Fruit fly (Drosophila melanogaster): ENCODE measurements around the gene CG17712.

The CG17712 gene

dm6 chr2L:1737057-1737581, 14.8 kb downstream of the CG17712 start (continued):
- TF ChIP-seq ash1 (GFP tag; optimal IDR thresholded peaks at IDR 0.05) (no peak), Dad (GFP tag; optimal IDR thresholded peaks at IDR 0.05) (peak; percentile 80), Dfd (GFP tag; optimal IDR thresholded peaks at IDR 0.05) (no peak), pros (GFP tag; optimal IDR thresholded peaks at IDR 0.05) (no peak), Bteb2 (GFP tag; optimal IDR thresholded peaks at IDR 0.05) (peak; percentile 87), CG6813 (GFP tag; optimal IDR thresholded peaks at IDR 0.05) (peak; percentile 66), Nf-YA (GFP tag; IDR thresholded peaks at IDR 0.05) (peak; percentile 80), C15 (GFP tag; IDR thresholded peaks at IDR 0.05) (no peak), CG12659 (GFP tag; optimal IDR thresholded peaks at IDR 0.05) (peak; percentile 84), eve (GFP tag; optimal IDR thresholded peaks at IDR 0.05) (peak in 1 of 2 experiments; percentile 94), dysf (GFP tag; IDR thresholded peaks at IDR 0.05) (peak; percentile 85), HLH3B (GFP tag; IDR thresholded peaks at IDR 0.05) (peak; percentile 84), CG3407 (GFP tag; optimal IDR thresholded peaks at IDR 0.05) (peak; percentile 78), Side (GFP tag; optimal IDR thresholded peaks at IDR 0.05) (peak; percentile 88), fd102C (GFP tag; optimal IDR thresholded peaks at IDR 0.05) (no peak), onecut (GFP tag; IDR thresholded peaks at IDR 0.05) (peak; percentile 35; the same call in 1 of the 2 replicates), aop (GFP tag; IDR thresholded peaks at IDR 0.05) (no peak), emc (GFP tag; optimal IDR thresholded peaks at IDR 0.05) (peak; percentile 27), Dll (GFP tag; IDR thresholded peaks at IDR 0.05; ENCODE audit: partially characterized antibody) (no peak), D (optimal IDR thresholded peaks at IDR 0.05) (no peak), D (GFP tag; optimal IDR thresholded peaks at IDR 0.05) (peak; percentile 88), Deaf1 (tag; optimal IDR thresholded peaks at IDR 0.05) (peak; percentile 64), cwo (GFP tag; optimal IDR thresholded peaks at IDR 0.05) (peak; percentile 77), CG8924 (tag; optimal IDR thresholded peaks at IDR 0.05) (peak; percentile 87), gt (GFP tag; IDR thresholded peaks at IDR 0.05) (peak; percentile 49; the same call in 1 of the 2 replicates), Eip74EF (GFP tag; optimal IDR thresholded peaks at IDR 0.05) (peak in 1 of 2 experiments; percentile 84), grau (tag; optimal IDR thresholded peaks at IDR 0.05) (peak; percentile 81), CG12769 (tag; optimal IDR thresholded peaks at IDR 0.05) (peak; percentile 87), peb (GFP tag; IDR thresholded peaks at IDR 0.05) (peak; percentile 82), unpg (GFP tag; optimal IDR thresholded peaks at IDR 0.05) (peak; percentile 88), CG9437 (GFP tag; optimal IDR thresholded peaks at IDR 0.05) (peak; percentile 99), CG33213 (GFP tag; optimal IDR thresholded peaks at IDR 0.05) (peak; percentile 66), E2f1 (GFP tag; IDR thresholded peaks at IDR 0.05) (peak; percentile 83), CG7745 (tag; optimal IDR thresholded peaks at IDR 0.05) (no peak), unc-4 (GFP tag; IDR thresholded peaks at IDR 0.05; ENCODE audit: partially characterized antibody) (0 out of 2 replicates have a peak, but pooled peaks have one; percentile 32), h (optimal IDR thresholded peaks at IDR 0.05) (no peak), Adf1 (GFP tag; IDR thresholded peaks at IDR 0.05) (peak; percentile 35; the same call in 1 of the 2 replicates), pfk (GFP tag; optimal IDR thresholded peaks at IDR 0.05) (no peak), CG11398 (GFP tag; optimal IDR thresholded peaks at IDR 0.05) (peak; percentile 82), HmgZ (tag; optimal IDR thresholded peaks at IDR 0.05) (peak; percentile 70), CrebB (tag; optimal IDR thresholded peaks at IDR 0.05) (peak; percentile 63), CG43689 (GFP tag; IDR thresholded peaks at IDR 0.05) (0 out of 2 replicates have a peak, but pooled peaks have one; percentile 33), ATbp (GFP tag; optimal IDR thresholded peaks at IDR 0.05) (peak; percentile 92), Ets65A (GFP tag) (peak; percentile 99), Lhr (GFP tag; optimal IDR thresholded peaks at IDR 0.05) (peak; percentile 49), CG5245 (GFP tag; optimal IDR thresholded peaks at IDR 0.05) (peak; percentile 86), slou (GFP tag; optimal IDR thresholded peaks at IDR 0.05) (peak; percentile 74), wdn (GFP tag; IDR thresholded peaks at IDR 0.05) (peak; percentile 72), CG2889 (GFP tag; IDR thresholded peaks at IDR 0.05) (peak; percentile 79), CG11504 (tag; optimal IDR thresholded peaks at IDR 0.05) (peak; percentile 89), CG32772 (GFP tag; IDR thresholded peaks at IDR 0.05) (peak; percentile 88)
